Fruit fly (Drosophila melanogaster): ENCODE data around the gene Spp.

Gene Spp

DNA sequence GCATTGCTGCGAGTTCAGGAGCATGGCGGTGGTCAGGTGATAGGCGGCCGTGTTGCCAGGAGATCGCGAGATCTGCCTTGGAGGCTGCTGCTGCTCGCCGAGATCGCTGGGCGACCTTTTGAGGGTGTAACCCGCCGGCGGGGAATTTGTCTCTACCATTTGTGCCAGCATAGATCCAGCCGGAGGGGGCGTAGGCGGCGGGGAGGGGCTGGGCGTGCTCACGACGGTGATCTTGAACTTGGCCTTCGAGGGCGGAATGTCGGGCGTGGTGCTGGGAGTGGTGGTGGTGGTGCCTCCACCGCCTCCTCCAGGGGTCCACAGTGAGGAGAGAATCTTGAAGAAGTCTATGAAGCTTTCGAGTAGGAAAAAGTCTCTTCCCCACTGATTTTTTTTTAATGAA is 49.6 kb upstream of the Spp start:
- TF ChIP-seq HHEX (GFP tag; optimal IDR thresholded peaks at IDR 0.05), result no peak
- no peak for TF ChIP-seq CG13424 (tag; optimal IDR thresholded peaks at IDR 0.05)
- 0 out of 2 replicates have a peak, but pooled peaks have one; percentile 13 for TF ChIP-seq slbo (GFP tag; IDR thresholded peaks at IDR 0.05)
- TF ChIP-seq dmrt99B (tag; optimal IDR thresholded peaks at IDR 0.05), result no peak
- no peak for TF ChIP-seq chinmo (GFP tag; IDR thresholded peaks at IDR 0.05; ENCODE audit: partially characterized antibody)
- TF ChIP-seq Mrtf (GFP tag; IDR thresholded peaks at IDR 0.05), result 0 out of 3 replicates have a peak, but pooled peaks have one; percentile 13

DNA sequence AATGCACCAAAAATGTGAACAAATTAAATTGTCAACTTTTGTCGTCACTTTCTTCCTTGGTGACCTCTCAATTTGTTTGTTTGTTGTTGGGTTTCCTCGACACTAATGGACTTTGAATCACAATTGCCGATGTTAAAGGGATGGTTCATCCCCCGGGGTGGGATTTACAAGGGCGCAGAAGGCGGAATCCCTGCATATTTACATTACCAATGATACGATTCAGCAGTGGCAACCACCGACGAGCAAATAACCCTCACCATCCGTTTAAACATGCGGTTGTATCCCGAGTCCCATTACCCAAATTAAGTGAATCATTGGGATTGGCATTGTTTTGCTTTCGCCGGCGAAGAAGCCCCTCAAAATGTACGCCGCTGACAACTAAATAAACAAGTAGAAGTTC is 47.1 kb upstream of the Spp start:
- TF ChIP-seq Nf-YC (tag; optimal IDR thresholded peaks at IDR 0.05) (peak; percentile 63), mam (GFP tag; optimal IDR thresholded peaks at IDR 0.05) (no peak), CG7271 (tag; optimal IDR thresholded peaks at IDR 0.05) (no peak), hb (GFP tag; IDR thresholded peaks at IDR 0.05; ENCODE audit: partially characterized antibody) (no peak), CG5180 (GFP tag; optimal IDR thresholded peaks at IDR 0.05) (no peak), CG11560 (tag; IDR thresholded peaks at IDR 0.05) (no peak), seq (GFP tag; IDR thresholded peaks at IDR 0.05) (peak; percentile 21; the same call in 1 of the 2 replicates), Nf-YB (GFP tag; optimal IDR thresholded peaks at IDR 0.05) (peak; percentile 79), pros (GFP tag; optimal IDR thresholded peaks at IDR 0.05) (peak; percentile 35), CG14441 (GFP tag; IDR thresholded peaks at IDR 0.05) (no peak), oc (tag; optimal IDR thresholded peaks at IDR 0.05) (peak; percentile 33), nerfin-1 (tag; optimal IDR thresholded peaks at IDR 0.05) (peak; percentile 44), CG17359 (tag; optimal IDR thresholded peaks at IDR 0.05) (no peak), pb (GFP tag; optimal IDR thresholded peaks at IDR 0.05) (no peak), pita (GFP tag; optimal IDR thresholded peaks at IDR 0.05) (no peak)

DNA sequence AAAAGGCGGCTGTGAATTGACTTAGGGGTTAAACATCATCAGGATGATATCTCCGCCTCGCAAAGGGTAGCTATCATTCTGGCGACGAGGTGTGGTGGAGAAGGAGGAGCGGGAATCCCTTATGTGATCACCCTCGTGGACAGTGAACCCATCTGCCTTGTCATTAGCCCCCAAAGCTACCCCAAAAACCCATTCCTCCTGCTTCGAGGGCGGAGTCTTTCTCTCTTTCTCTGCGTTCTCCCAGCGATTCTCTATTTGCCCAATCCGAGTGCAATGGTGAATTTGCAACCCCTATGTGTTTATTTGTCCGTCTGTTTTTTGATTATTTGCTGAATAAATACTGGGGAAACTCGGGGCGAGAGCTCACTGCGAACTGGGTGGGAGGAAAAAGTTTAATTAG is 40.8 kb upstream of the Spp start:
- TF ChIP-seq Trl (optimal IDR thresholded peaks at IDR 0.05), result peak; percentile 24 to 33
- no peak for TF ChIP-seq Trl (GFP tag; optimal IDR thresholded peaks at IDR 0.05)
- TF ChIP-seq Nf-YC (tag; optimal IDR thresholded peaks at IDR 0.05), result peak; percentile 95
- TF ChIP-seq Nf-YB (GFP tag; optimal IDR thresholded peaks at IDR 0.05), result peak; percentile 95
- peak; percentile 81 for TF ChIP-seq seq (GFP tag; IDR thresholded peaks at IDR 0.05)
- peak; percentile 49 for TF ChIP-seq crol (GFP tag; IDR thresholded peaks at IDR 0.05)
- TF ChIP-seq CG6254 (GFP tag; optimal IDR thresholded peaks at IDR 0.05), result no peak
- no peak for TF ChIP-seq CG16863 (GFP tag; optimal IDR thresholded peaks at IDR 0.05)

DNA sequence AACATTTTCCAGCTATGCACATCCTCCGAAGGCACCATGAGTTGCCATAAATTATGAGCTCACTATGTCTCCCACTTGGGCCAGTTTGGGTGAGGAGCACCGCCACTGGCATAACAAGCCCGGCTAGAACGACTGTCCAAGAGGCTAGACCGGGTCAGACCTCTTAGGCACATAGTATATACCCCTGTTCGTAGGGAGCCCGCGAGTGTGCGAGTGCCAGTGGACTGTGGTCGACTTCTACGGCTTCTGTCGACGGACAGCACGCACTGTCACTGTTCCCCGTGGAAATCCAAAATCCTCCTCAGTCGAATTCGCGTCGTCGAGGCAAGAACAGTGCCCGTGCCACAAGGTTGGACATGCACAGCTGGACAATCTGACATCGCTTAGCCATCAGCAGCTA is 32.7 kb upstream of the Spp start, which contains the start of gene Pph13:
Pph13 (plus strand) TSS at position 301 of the 400 bp plus-strand sequence.
- TF ChIP-seq HHEX (GFP tag; optimal IDR thresholded peaks at IDR 0.05) (no peak), CG14441 (GFP tag; IDR thresholded peaks at IDR 0.05) (no peak), vvl (GFP tag; IDR thresholded peaks at IDR 0.05) (no peak)

DNA sequence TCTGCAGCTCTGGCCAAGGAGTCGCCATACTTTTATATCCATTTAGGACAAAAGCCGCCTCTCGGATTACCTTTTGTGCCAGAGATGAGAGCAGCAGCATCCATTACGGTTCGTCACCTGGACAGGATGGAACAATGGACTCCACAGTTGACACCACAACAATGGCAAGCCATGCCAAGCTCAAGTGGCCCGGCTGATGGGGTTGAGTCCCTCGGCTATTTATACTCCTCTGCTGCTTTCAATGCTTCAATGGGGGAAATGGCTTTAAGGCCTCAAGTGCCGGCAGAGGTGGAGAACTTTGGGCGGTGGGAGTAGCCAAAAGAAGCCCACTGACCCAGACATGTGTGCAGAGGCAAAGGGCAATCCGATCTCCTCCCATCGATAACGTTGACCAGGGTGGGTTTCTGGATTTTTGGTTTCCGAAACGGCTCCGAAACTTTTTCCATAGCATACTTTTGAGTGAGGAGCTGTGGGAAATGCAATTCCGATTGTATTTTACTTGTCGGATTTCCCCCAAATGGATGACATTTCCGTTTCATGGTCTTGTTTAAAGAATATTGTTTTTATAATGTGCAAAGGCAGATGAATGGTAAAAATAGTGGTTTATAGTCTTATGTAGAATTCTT is 32.2 kb upstream of the Spp start, which contains the start of gene Ptth:
Ptth (minus strand) TSS at position 338 of the 626 bp plus-strand sequence.
- no peak for TF ChIP-seq Lim3 (GFP tag; IDR thresholded peaks at IDR 0.05)
- TF ChIP-seq ci (GFP tag; IDR thresholded peaks at IDR 0.05), result 0 out of 3 replicates have a peak, but pooled peaks have one; percentile 31
- no peak for TF ChIP-seq CG18262 (tag; optimal IDR thresholded peaks at IDR 0.05)
- TF ChIP-seq CG7928 (GFP tag; optimal IDR thresholded peaks at IDR 0.05), result no peak
- TF ChIP-seq Poxn (GFP tag; IDR thresholded peaks at IDR 0.05), result no peak
- no peak for TF ChIP-seq chn (GFP tag; optimal IDR thresholded peaks at IDR 0.05)
- no peak for TF ChIP-seq MESR4 (GFP tag; optimal IDR thresholded peaks at IDR 0.05)
- TF ChIP-seq sens (GFP tag), result peak; percentile 33
- no peak for TF ChIP-seq row (GFP tag; IDR thresholded peaks at IDR 0.05)
- no peak for TF ChIP-seq mirr (GFP tag; optimal IDR thresholded peaks at IDR 0.05)
- peak; percentile 70 for TF ChIP-seq CTCF (GFP tag; optimal IDR thresholded peaks at IDR 0.05)
- no peak for TF ChIP-seq CG15479 (GFP tag; optimal IDR thresholded peaks at IDR 0.05)
- no peak for TF ChIP-seq bigmax (GFP tag; optimal IDR thresholded peaks at IDR 0.05)
- no peak for TF ChIP-seq CG16815 (GFP tag; optimal IDR thresholded peaks at IDR 0.05)
- TF ChIP-seq CG4820 (GFP tag; optimal IDR thresholded peaks at IDR 0.05), result no peak
- no peak for TF ChIP-seq knrl (GFP tag; IDR thresholded peaks at IDR 0.05; ENCODE audit: partially characterized antibody)
- no peak for TF ChIP-seq ap (GFP tag; IDR thresholded peaks at IDR 0.05)
- no peak for TF ChIP-seq h (optimal IDR thresholded peaks at IDR 0.05)
- no peak for TF ChIP-seq CG8388 (GFP tag; optimal IDR thresholded peaks at IDR 0.05)

Data from whole organism, embryonic.